Worm (Caenorhabditis elegans) whole organism, midembryonic: ENCODE results near the gene fipr-13.

Experiments
- cog-1 ChIP-seq: sonication (generic microtip); optimal IDR thresholded peaks from 2 replicates; lab custom pipeline; 2016; ENCODE audit warnings: missing genetic modification characterization, missing compliant biosample characterization
- med-1 ChIP-seq: sonication (generic microtip); optimal IDR thresholded peaks from 2 replicates; lab custom pipeline; 2017; ENCODE audit warnings: missing genetic modification characterization, mild to moderate bottlenecking, missing compliant biosample characterization, antibody characterized with exemption, missing genetic modification reagents; ENCODE audit not compliant: insufficient read depth
- ztf-29 ChIP-seq: fragments of 200-800 bp; sonication (Bioruptor generic); IDR thresholded peaks from 2 replicates; pipeline ENCODE4 v1.3.6; 2022; ENCODE audit warnings: missing genetic modification reagents, missing genetic modification characterization, missing compliant biosample characterization

- TF ChIP-seq cog-1 (tag; lab: Kevin White, UChicago) (no peak), med-1 (no peak), ztf-29 (GFP tag; lab: Robert Waterston, UW) (no peak)
Observed at ce11 chrV:10072721-10073120, 8.4 kb downstream of the fipr-13 start.
